Worm (Caenorhabditis elegans) whole organism, young adult: ENCODE data around the gene soc-1.

ENCODE experiments used
- B0035.1 ChIP-seq: sonication (generic microtip); optimal IDR thresholded peaks from 2 replicates; lab custom pipeline; 2016; ENCODE audit warnings: missing genetic modification characterization, mild to moderate bottlenecking, missing compliant biosample characterization, missing genotype, missing genetic modification reagents
- ama-1 ChIP-seq, 3 experiments: fragments of 150-350 bp in 1 of 3; sonication (generic microtip) in 2 of 3; optimal IDR thresholded peaks; 2 replicates each; lab custom pipeline; 2014 to 2018; ENCODE audit warnings: missing biosample characterization in 2 of 3, missing genetic modification characterization in 2 of 3, missing genetic modification reagents in 2 of 3
- aptf-2 ChIP-seq: fragments of 200-800 bp; sonication (Bioruptor generic); conservative IDR thresholded peaks from 2 replicates; pipeline ENCODE4 v1.3.6; 2022; ENCODE audit warnings: missing genetic modification reagents, missing genetic modification characterization, missing compliant biosample characterization
- cebp-2 ChIP-seq: fragments of 200-800 bp; sonication (Bioruptor generic); IDR thresholded peaks from 2 replicates; pipeline ENCODE4 v1.3.6; 2022; ENCODE audit warnings: missing genetic modification characterization, missing compliant biosample characterization
- let-607 ChIP-seq, 2 experiments: fragments of 200-800 bp in 1 of 2; sonication (Bioruptor generic) in 1 of 2; sonication (generic microtip) in 1 of 2; optimal IDR thresholded peaks; 2 replicates each; lab custom pipeline; 2016 to 2018; ENCODE audit warnings: mild to moderate bottlenecking in 2 of 2, missing compliant biosample characterization in 2 of 2, missing genetic modification characterization in 2 of 2, moderate library complexity in 2 of 2, missing genotype in 1 of 2
- madf-10 ChIP-seq: sonication (generic microtip); optimal IDR thresholded peaks from 2 replicates; lab custom pipeline; 2016; ENCODE audit warnings: mild to moderate bottlenecking, missing genetic modification characterization, missing compliant biosample characterization
- mel-28 ChIP-seq: sonication (generic microtip); optimal IDR thresholded peaks from 2 replicates; lab custom pipeline; 2016; ENCODE audit warnings: borderline replicate concordance, mild to moderate bottlenecking, missing genetic modification characterization, missing compliant biosample characterization
- mes-4 ChIP-seq: sonication (generic microtip); optimal IDR thresholded peaks from 2 replicates; lab custom pipeline; 2016; ENCODE audit warnings: missing genotype, missing genetic modification characterization, missing compliant biosample characterization
- sea-2 ChIP-seq: fragments of 200-800 bp; sonication (Bioruptor generic); IDR thresholded peaks from 2 replicates; pipeline ENCODE4 v1.3.6; 2022; ENCODE audit warnings: missing genetic modification characterization, missing compliant biosample characterization

- TF ChIP-seq madf-10 = no peak
- TF ChIP-seq mes-4 (tag; lab: Kevin White, UChicago) = no peak
- TF ChIP-seq B0035.1 (tag; lab: Kevin White, UChicago) = no peak
- TF ChIP-seq mel-28 (tag; lab: Kevin White, UChicago) = no peak
- no peak for TF ChIP-seq let-607 (tag; optimal IDR thresholded peaks at IDR 0.05; lab: Kevin White, UChicago)
- no peak for TF ChIP-seq ama-1 (optimal IDR thresholded peaks at IDR 0.05; lab: Kevin White, UChicago)
- no peak for TF ChIP-seq ama-1 (GFP tag; optimal IDR thresholded peaks at IDR 0.05; lab: Kevin White, UChicago)
- no peak for TF ChIP-seq cebp-2 (GFP tag; lab: Robert Waterston, UW)
- TF ChIP-seq aptf-2 = no peak
- no peak for TF ChIP-seq sea-2 (GFP tag; lab: Robert Waterston, UW)
Measured at ce11 chrV:4662400-4662799, 19.6 kb downstream of the soc-1 start, which contains the start of gene srx-74.
